Fruit fly (Drosophila melanogaster) whole organism, embryonic: Measurements from ENCODE around the gene CG5639.

Source experiments
- ATbp ChIP-seq: fragments of 200-800 bp; sonication (Bioruptor generic); optimal IDR thresholded peaks from 2 replicates; lab custom pipeline; 2017; ENCODE audit warnings: missing biosample characterization, mild to moderate bottlenecking, missing genetic modification characterization, missing genetic modification reagents
- CG12391 ChIP-seq: fragments of 200-800 bp; sonication (Bioruptor generic); optimal IDR thresholded peaks from 3 replicates; lab custom pipeline; 2018; ENCODE audit warnings: missing biosample characterization, mild to moderate bottlenecking, missing genetic modification characterization, moderate library complexity
- CG13775 ChIP-seq: fragments of 200-800 bp; sonication (Bioruptor generic); optimal IDR thresholded peaks from 3 replicates; lab custom pipeline; 2017; ENCODE audit warnings: missing biosample characterization, mild to moderate bottlenecking, missing genetic modification characterization
- CG13894 ChIP-seq: fragments of 200-800 bp; sonication (Bioruptor generic); optimal IDR thresholded peaks from 3 replicates; lab custom pipeline; 2018; ENCODE audit warnings: missing biosample characterization, mild to moderate bottlenecking, missing genetic modification characterization, moderate library complexity
- CG15269 ChIP-seq: fragments of 200-800 bp; sonication (Bioruptor generic); optimal IDR thresholded peaks from 2 replicates; lab custom pipeline; 2018; ENCODE audit warnings: missing biosample characterization, mild to moderate bottlenecking, missing genetic modification characterization, moderate library complexity
- CG1647 ChIP-seq: fragments of 200-800 bp; sonication (Bioruptor generic); optimal IDR thresholded peaks from 3 replicates; lab custom pipeline; 2016; ENCODE audit warnings: missing biosample characterization, missing genetic modification characterization
- CG17186 ChIP-seq: fragments of 200-800 bp; sonication (Bioruptor generic); optimal IDR thresholded peaks from 3 replicates; lab custom pipeline; 2017; ENCODE audit warnings: missing biosample characterization, missing genetic modification reagents, missing genetic modification characterization
- CG1832 ChIP-seq: fragments of 200-800 bp; sonication (Bioruptor generic); optimal IDR thresholded peaks from 2 replicates; lab custom pipeline; 2017; ENCODE audit warnings: missing biosample characterization, mild to moderate bottlenecking, missing genetic modification characterization, inconsistent platforms
- CG18476 ChIP-seq: fragments of 200-800 bp; sonication (Bioruptor generic); optimal IDR thresholded peaks from 2 replicates; lab custom pipeline; 2016; ENCODE audit warnings: missing biosample characterization, mild to moderate bottlenecking, missing genetic modification characterization
- CG30403 ChIP-seq: fragments of 200-800 bp; sonication (Bioruptor generic); optimal IDR thresholded peaks from 3 replicates; lab custom pipeline; 2016; ENCODE audit warnings: missing biosample characterization, missing genetic modification characterization
- CG31365 ChIP-seq: fragments of 200-800 bp; sonication (Bioruptor generic); optimal IDR thresholded peaks from 2 replicates; lab custom pipeline; 2018; ENCODE audit warnings: missing biosample characterization, mild to moderate bottlenecking, missing genetic modification characterization
- CG3726 ChIP-seq: fragments of 200-800 bp; sonication (Bioruptor generic); IDR thresholded peaks from 3 replicates; pipeline ENCODE4, ENCODE4 v1.3.6; 2022; ENCODE audit warnings: missing biosample characterization, missing genetic modification characterization
- CG9215 ChIP-seq: fragments of 200-800 bp; sonication (Bioruptor generic); IDR thresholded peaks from 2 replicates; pipeline ENCODE4 v1.3.6; 2022; ENCODE audit warnings: missing biosample characterization, missing genetic modification characterization
- CG9437 ChIP-seq: fragments of 200-800 bp; sonication (Bioruptor generic); optimal IDR thresholded peaks from 2 replicates; lab custom pipeline; 2018; ENCODE audit warnings: missing biosample characterization, mild to moderate bottlenecking, missing genetic modification characterization
- CG9876 ChIP-seq: fragments of 200-800 bp; sonication (Bioruptor generic); optimal IDR thresholded peaks from 2 replicates; lab custom pipeline; 2016; ENCODE audit warnings: missing biosample characterization, missing genetic modification characterization
- CkIIα-i1 ChIP-seq: fragments of 200-800 bp; sonication (Bioruptor generic); IDR thresholded peaks from 2 replicates; pipeline ENCODE4 v1.3.6; 2022; ENCODE audit warnings: missing biosample characterization, missing genetic modification characterization
- Ets65A ChIP-seq: fragments of 200-800 bp; sonication (Bioruptor generic); peaks from one replicate; lab custom pipeline; 2016; ENCODE audit warnings: missing biosample characterization, missing genetic modification characterization
- HLH3B ChIP-seq: fragments of 200-800 bp; sonication (Bioruptor generic); IDR thresholded peaks from 2 replicates; pipeline ENCODE4 v1.3.6; 2022; ENCODE audit warnings: missing biosample characterization, missing genetic modification characterization
- Hmr ChIP-seq: fragments of 200-800 bp; sonication (Bioruptor generic); optimal IDR thresholded peaks from 3 replicates; lab custom pipeline; 2017; ENCODE audit warnings: mild to moderate bottlenecking, missing biosample characterization, missing genetic modification reagents, missing genetic modification characterization
- Mad ChIP-seq: fragments of 200-800 bp; sonication (Bioruptor generic); optimal IDR thresholded peaks from 2 replicates; lab custom pipeline; 2016; ENCODE audit warnings: missing biosample characterization, missing genetic modification characterization
- Med ChIP-seq: fragments of 200-800 bp; sonication (Bioruptor generic); peaks from one replicate; lab custom pipeline; 2016; ENCODE audit warnings: missing biosample characterization, missing genetic modification characterization, mild to moderate bottlenecking, inconsistent platforms, moderate library complexity
- Meics ChIP-seq: fragments of 200-800 bp; sonication (Bioruptor generic); optimal IDR thresholded peaks from 2 replicates; lab custom pipeline; 2017; ENCODE audit warnings: missing biosample characterization, mild to moderate bottlenecking, missing genetic modification characterization
- Neu2 ChIP-seq: fragments of 200-800 bp; sonication (Bioruptor generic); optimal IDR thresholded peaks from 3 replicates; lab custom pipeline; 2016; ENCODE audit warnings: missing biosample characterization, missing genetic modification characterization, borderline replicate concordance
- Pdp1 ChIP-seq, 2 experiments: fragments of 200-800 bp; sonication (Bioruptor generic); optimal IDR thresholded peaks; 3 replicates each; lab custom pipeline; 2016; ENCODE audit warnings: missing biosample characterization in 2 of 2, missing genetic modification characterization in 2 of 2, mild to moderate bottlenecking in 1 of 2, moderate library complexity in 1 of 2
- Scr ChIP-seq: fragments of 200-800 bp; sonication (Bioruptor generic); IDR thresholded peaks from 2 replicates; pipeline ENCODE4 v1.3.6; 2022; ENCODE audit warnings: missing biosample characterization, missing genetic modification characterization; ENCODE audit not compliant: partially characterized antibody
- ash1 ChIP-seq: fragments of 200-800 bp; sonication (Bioruptor generic); optimal IDR thresholded peaks from 2 replicates; lab custom pipeline; 2018; ENCODE audit warnings: missing biosample characterization, mild to moderate bottlenecking, missing genetic modification characterization
- az2 ChIP-seq: fragments of 200-800 bp; sonication (Bioruptor generic); optimal IDR thresholded peaks from 3 replicates; lab custom pipeline; 2016; ENCODE audit warnings: missing biosample characterization, missing genetic modification characterization
- bbx ChIP-seq: fragments of 200-800 bp; sonication (Bioruptor generic); IDR thresholded peaks from 2 replicates; pipeline ENCODE4 v1.3.6; 2022; ENCODE audit warnings: missing biosample characterization, missing genetic modification characterization; ENCODE audit not compliant: partially characterized antibody
- btn ChIP-seq: fragments of 200-800 bp; sonication (Bioruptor generic); optimal IDR thresholded peaks from 2 replicates; lab custom pipeline; 2016; ENCODE audit warnings: missing biosample characterization, missing genetic modification characterization
- chinmo ChIP-seq: fragments of 200-800 bp; sonication (Bioruptor generic); IDR thresholded peaks from 4 replicates; pipeline ENCODE4 v1.3.6; 2022; ENCODE audit warnings: missing biosample characterization, missing genetic modification characterization; ENCODE audit not compliant: partially characterized antibody
- crol ChIP-seq: fragments of 200-800 bp; sonication (Bioruptor generic); IDR thresholded peaks from 2 replicates; pipeline ENCODE4 v1.3.6; 2022; ENCODE audit warnings: missing biosample characterization, missing genetic modification characterization
- dmrt99B ChIP-seq: fragments of 200-800 bp; sonication (Bioruptor generic); optimal IDR thresholded peaks from 2 replicates; lab custom pipeline; 2018; ENCODE audit warnings: missing biosample characterization, mild to moderate bottlenecking, missing genetic modification characterization, moderate library complexity
- dysf ChIP-seq: fragments of 200-800 bp; sonication (Bioruptor generic); IDR thresholded peaks from 3 replicates; pipeline ENCODE4 v1.3.6; 2022; ENCODE audit warnings: missing biosample characterization, missing genetic modification characterization
- ewg ChIP-seq: fragments of 200-800 bp; sonication (Bioruptor generic); optimal IDR thresholded peaks from 3 replicates; lab custom pipeline; 2017; ENCODE audit warnings: mild to moderate bottlenecking, missing biosample characterization, missing genetic modification reagents, missing genetic modification characterization
- fd64A ChIP-seq: fragments of 200-800 bp; sonication (Bioruptor generic); optimal IDR thresholded peaks from 3 replicates; lab custom pipeline; 2018; ENCODE audit warnings: missing biosample characterization, mild to moderate bottlenecking, missing genetic modification characterization
- lmd ChIP-seq: fragments of 200-800 bp; sonication (Bioruptor generic); IDR thresholded peaks from 2 replicates; pipeline ENCODE4 v1.3.6; 2022; ENCODE audit warnings: missing biosample characterization, missing genetic modification characterization
- lov ChIP-seq, 2 experiments: fragments of 200-800 bp in 1 of 2; fragments of >200 bp in 1 of 2; sonication (Bioruptor generic) in 1 of 2; IDR thresholded peaks in 1 of 2; optimal IDR thresholded peaks in 1 of 2; 2 replicates in 1 of 2; 3 replicates in 1 of 2; pipeline versions ENCODE4 v1.3.6 to Lab custom; 2017 to 2022; ENCODE audit warnings: missing biosample characterization in 1 of 2, missing genetic modification characterization in 1 of 2
- mam ChIP-seq: fragments of 200-800 bp; sonication (Bioruptor generic); optimal IDR thresholded peaks from 3 replicates; lab custom pipeline; 2016; ENCODE audit warnings: missing biosample characterization, missing genetic modification characterization
- onecut ChIP-seq: fragments of 200-800 bp; sonication (Bioruptor generic); IDR thresholded peaks from 2 replicates; pipeline ENCODE4 v1.3.6; 2022; ENCODE audit warnings: missing biosample characterization, missing genetic modification characterization
- pita ChIP-seq: fragments of 200-800 bp; sonication (Bioruptor generic); optimal IDR thresholded peaks from 2 replicates; lab custom pipeline; 2017; ENCODE audit warnings: missing biosample characterization, mild to moderate bottlenecking, missing genetic modification characterization
- ranshi ChIP-seq: fragments of 200-800 bp; sonication (Bioruptor generic); IDR thresholded peaks from 2 replicates; pipeline ENCODE4 v1.3.6; 2022; ENCODE audit warnings: missing biosample characterization, missing genetic modification characterization
- ro ChIP-seq: fragments of 200-800 bp; sonication (Bioruptor generic); IDR thresholded peaks from 2 replicates; pipeline ENCODE4 v1.3.6; 2022; ENCODE audit warnings: missing biosample characterization, missing genetic modification characterization
- salm ChIP-seq: fragments of 200-800 bp; sonication (Bioruptor generic); optimal IDR thresholded peaks from 2 replicates; lab custom pipeline; 2018; ENCODE audit warnings: missing biosample characterization, mild to moderate bottlenecking, missing genetic modification characterization
- sd ChIP-seq: fragments of 200-800 bp; sonication (Bioruptor generic); optimal IDR thresholded peaks from 3 replicates; lab custom pipeline; 2018; ENCODE audit warnings: missing biosample characterization, mild to moderate bottlenecking, missing genetic modification characterization, moderate library complexity
- sens ChIP-seq: fragments of 200-800 bp; sonication (Bioruptor generic); peaks from one replicate; lab custom pipeline; 2016; ENCODE audit warnings: missing biosample characterization, missing genetic modification characterization
- slbo ChIP-seq: fragments of 200-800 bp; sonication (Bioruptor generic); IDR thresholded peaks from 2 replicates; pipeline ENCODE4 v1.3.6; 2022; ENCODE audit warnings: missing biosample characterization, missing genetic modification characterization
- tx ChIP-seq: fragments of 200-800 bp; sonication (Bioruptor generic); optimal IDR thresholded peaks from 2 replicates; lab custom pipeline; 2016; ENCODE audit warnings: missing biosample characterization, missing genetic modification characterization
- wor ChIP-seq: fragments of 200-800 bp; sonication (Bioruptor generic); IDR thresholded peaks from 2 replicates; pipeline ENCODE4 v1.3.6; 2022; ENCODE audit warnings: missing biosample characterization, missing genetic modification characterization

Gene CG5639

DNA sequence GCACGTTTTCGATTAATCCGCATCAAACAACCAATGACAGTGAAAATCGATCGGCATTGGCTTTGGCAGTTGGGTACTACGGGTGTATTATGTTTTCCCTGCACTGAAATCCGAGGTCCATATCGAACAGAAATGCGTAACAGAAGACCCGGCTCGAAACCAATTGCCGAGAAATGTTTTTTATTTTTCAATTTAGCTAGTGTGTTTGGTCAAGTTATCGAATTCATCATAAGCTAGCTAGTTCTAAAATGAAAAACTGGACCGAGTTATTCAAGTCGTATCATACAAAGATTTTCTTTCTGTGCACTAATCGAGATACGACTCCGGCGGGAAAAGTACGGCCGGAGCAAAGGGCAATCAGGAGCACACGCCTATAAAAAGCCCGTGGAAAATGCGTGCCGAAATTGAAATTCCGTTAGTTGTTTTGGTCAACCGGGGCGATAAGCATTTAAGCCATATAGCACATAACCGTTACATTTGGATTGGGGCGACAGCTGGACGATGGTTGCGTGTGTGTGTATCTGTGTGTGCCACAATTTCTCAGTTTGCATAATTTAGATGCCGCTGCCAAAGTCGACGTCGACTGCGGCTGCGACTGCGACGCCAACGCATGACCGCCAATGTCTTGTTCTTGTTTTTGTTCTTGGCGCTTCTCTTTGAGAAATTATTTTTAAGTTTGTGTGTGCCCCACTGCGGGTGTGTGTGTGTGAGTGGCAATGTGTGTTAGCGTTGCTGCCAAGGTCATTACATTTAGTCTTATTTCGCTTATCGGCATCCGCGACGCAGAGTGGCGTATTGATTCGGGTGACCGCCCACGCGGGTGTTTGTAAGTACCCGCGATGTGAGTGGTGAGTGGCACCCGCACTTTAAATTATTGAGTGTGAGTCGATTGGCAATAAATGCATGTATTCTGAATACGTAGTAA, 13.4 kb upstream of the CG5639 start (continued):
- TF ChIP-seq Pdp1 (GFP tag; optimal IDR thresholded peaks at IDR 0.05; lab: Kevin White, UChicago), result peak in 1 of 2 experiments; percentile 55
- TF ChIP-seq tx (GFP tag; lab: Kevin White, UChicago), result no peak
- 0 out of 3 replicates have a peak, but pooled peaks have one; percentile 19 for TF ChIP-seq dysf (GFP tag; lab: Robert Waterston, UW)
- TF ChIP-seq CG1832 (GFP tag; lab: Kevin White, UChicago), result no peak
- TF ChIP-seq sd (tag; lab: Kevin White, UChicago), result peak; percentile 5
- TF ChIP-seq ash1 (GFP tag; lab: Kevin White, UChicago), result no peak
- no peak for TF ChIP-seq Mad (GFP tag; lab: Kevin White, UChicago)
- no peak for TF ChIP-seq lov (optimal IDR thresholded peaks at IDR 0.05; lab: Kevin White, UChicago)
- TF ChIP-seq lov (GFP tag; IDR thresholded peaks at IDR 0.05; lab: Robert Waterston, UW), result no peak
- no peak for TF ChIP-seq az2
- peak; percentile 12 for TF ChIP-seq CG15269 (tag; lab: Kevin White, UChicago)
- TF ChIP-seq mam (GFP tag; lab: Kevin White, UChicago), result peak; percentile 15
- TF ChIP-seq onecut (GFP tag; lab: Robert Waterston, UW), result peak; percentile 64
- TF ChIP-seq CG30403 (GFP tag; lab: Kevin White, UChicago), result no peak
- 0 out of 2 replicates have a peak, but pooled peaks have one; percentile 7 for TF ChIP-seq slbo (GFP tag; lab: Robert Waterston, UW)
- no peak for TF ChIP-seq btn (GFP tag; lab: Kevin White, UChicago)
- TF ChIP-seq CkIIα-i1 (GFP tag; lab: Robert Waterston, UW), result no peak
- no peak for TF ChIP-seq crol (GFP tag; lab: Robert Waterston, UW)
- TF ChIP-seq CG17186 (GFP tag; lab: Kevin White, UChicago), result no peak
- peak; percentile 14 for TF ChIP-seq CG13894 (tag; lab: Kevin White, UChicago)
- TF ChIP-seq fd64A (GFP tag; lab: Kevin White, UChicago), result no peak
- TF ChIP-seq wor (GFP tag; lab: Robert Waterston, UW), result no peak
- no peak for TF ChIP-seq Hmr (GFP tag; lab: Kevin White, UChicago)
- TF ChIP-seq HLH3B (GFP tag; lab: Robert Waterston, UW), result no peak
- TF ChIP-seq CG18476 (GFP tag; lab: Kevin White, UChicago), result no peak
- no peak for TF ChIP-seq salm (tag; lab: Kevin White, UChicago)
- TF ChIP-seq CG31365 (tag; lab: Kevin White, UChicago), result no peak
- no peak for TF ChIP-seq CG3726 (GFP tag; lab: Robert Waterston, UW)
- peak; percentile 27 for TF ChIP-seq Meics
- peak; percentile 5 for TF ChIP-seq CG12391 (tag; lab: Kevin White, UChicago)
- no peak for TF ChIP-seq bbx (GFP tag; lab: Robert Waterston, UW)
- TF ChIP-seq CG13775 (GFP tag; lab: Kevin White, UChicago), result no peak
- no peak for TF ChIP-seq ro
- no peak for TF ChIP-seq Neu2
- no peak for TF ChIP-seq ewg (GFP tag; lab: Kevin White, UChicago)
- TF ChIP-seq Scr, result no peak
- peak; percentile 62 for TF ChIP-seq sens (GFP tag; lab: Kevin White, UChicago)
- no peak for TF ChIP-seq pita
- no peak for TF ChIP-seq CG9876 (GFP tag; lab: Kevin White, UChicago)
- peak; percentile 18; the same call in 1 of the 2 replicates for TF ChIP-seq lmd
- TF ChIP-seq dmrt99B (tag; lab: Kevin White, UChicago), result no peak
- TF ChIP-seq ranshi (GFP tag; lab: Robert Waterston, UW), result 0 out of 2 replicates have a peak, but pooled peaks have one; percentile 7
- 0 out of 4 replicates have a peak, but pooled peaks have one; percentile 41 for TF ChIP-seq chinmo (GFP tag; lab: Robert Waterston, UW)
- TF ChIP-seq Med (GFP tag; lab: Kevin White, UChicago), result peak; percentile 87
- no peak for TF ChIP-seq CG9215 (GFP tag; lab: Robert Waterston, UW)
- TF ChIP-seq CG1647 (GFP tag; lab: Kevin White, UChicago), result no peak
- no peak for TF ChIP-seq Ets65A (GFP tag; lab: Kevin White, UChicago)
- no peak for TF ChIP-seq CG9437 (GFP tag; lab: Kevin White, UChicago)
- no peak for TF ChIP-seq ATbp (GFP tag; lab: Kevin White, UChicago)
